Worm (Caenorhabditis elegans): Measurements from ENCODE around the gene lec-4.
A peak's percentile ranks its signal among the peaks of the same experiment; 100 is the strongest.

Gene lec-4

DNA sequence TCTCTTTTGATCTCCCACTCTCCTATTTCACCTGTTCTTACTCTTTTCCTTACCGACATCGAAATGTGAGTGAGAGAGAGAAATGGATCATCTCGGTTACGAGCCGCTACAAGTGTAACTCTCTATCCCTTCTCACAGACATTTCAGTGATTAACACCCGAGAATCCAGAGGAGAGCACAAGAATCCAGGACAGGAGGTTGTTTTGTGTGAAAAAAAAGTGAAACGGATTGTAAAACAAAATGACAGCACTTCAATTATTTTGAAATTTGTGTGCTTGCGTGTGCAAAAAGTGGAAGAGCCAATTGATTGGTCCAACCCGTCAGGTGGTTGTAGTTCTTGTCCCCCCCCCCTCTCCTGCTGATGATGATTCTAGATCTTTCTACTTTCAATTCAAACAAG, 9.7 kb upstream of the lec-4 start:
- TF ChIP-seq daf-16 (GFP tag; optimal IDR thresholded peaks at IDR 0.05) = peak in 1 of 2 experiments; percentile 84
- TF ChIP-seq daf-16 (tag; optimal IDR thresholded peaks at IDR 0.05) = no peak
- peak; percentile 24 for TF ChIP-seq nhr-28 (tag; optimal IDR thresholded peaks at IDR 0.05)
- TF ChIP-seq nhr-42 (GFP tag; IDR thresholded peaks at IDR 0.05) = no peak
- peak; percentile 46 for TF ChIP-seq hlh-11 (tag; optimal IDR thresholded peaks at IDR 0.05)
- no peak for TF ChIP-seq dpl-1 (GFP tag; optimal IDR thresholded peaks at IDR 0.05)
- TF ChIP-seq saeg-2 (GFP tag; IDR thresholded peaks at IDR 0.05) = no peak
- no peak for TF ChIP-seq Y48G9A.11 (GFP tag; IDR thresholded peaks at IDR 0.05)
- peak; percentile 23 for TF ChIP-seq hlh-30 (tag; optimal IDR thresholded peaks at IDR 0.05; ENCODE audit: insufficient read depth)
- TF ChIP-seq nhr-11 (tag; optimal IDR thresholded peaks at IDR 0.05) = peak; percentile 73
- peak; percentile 94 for TF ChIP-seq aha-1 (tag)

DNA sequence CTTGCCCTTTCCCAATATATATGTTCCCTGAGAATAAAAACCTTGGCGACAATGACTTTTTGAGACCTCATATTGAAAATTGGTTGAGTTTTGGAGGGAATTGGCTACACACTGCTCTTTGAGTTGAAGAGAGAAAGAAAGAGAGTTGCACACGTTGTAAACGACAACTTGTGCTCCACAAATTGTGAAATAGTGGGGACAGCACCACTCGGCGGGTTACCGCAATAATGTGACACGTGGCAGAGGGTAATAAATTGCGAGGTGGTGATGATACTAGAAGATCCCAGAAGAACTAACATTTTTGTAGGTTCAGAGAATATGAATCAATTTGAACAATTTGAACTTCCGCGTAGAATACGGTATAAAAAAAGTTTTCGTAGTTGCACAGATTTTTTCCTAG, 8.7 kb upstream of the lec-4 start:
- TF ChIP-seq daf-16 (GFP tag; optimal IDR thresholded peaks at IDR 0.05) (peak in 1 of 2 experiments; percentile 11), daf-16 (tag; optimal IDR thresholded peaks at IDR 0.05) (no peak), aha-1 (tag) (peak; percentile 78), hlh-30 (tag; optimal IDR thresholded peaks at IDR 0.05; ENCODE audit: insufficient read depth) (peak; percentile 50), aly-2 (tag; optimal IDR thresholded peaks at IDR 0.05) (no peak), nhr-10 (tag; optimal IDR thresholded peaks at IDR 0.05) (no peak), mxl-3 (GFP tag; optimal IDR thresholded peaks at IDR 0.05) (peak; percentile 42), nhr-28 (tag; optimal IDR thresholded peaks at IDR 0.05) (peak; percentile 21), nhr-11 (tag; optimal IDR thresholded peaks at IDR 0.05) (peak; percentile 68), unc-62 (GFP tag; optimal IDR thresholded peaks at IDR 0.05 in 1 of 2) (peak in 1 of 2 experiments; percentile 62), unc-62 (tag; optimal IDR thresholded peaks at IDR 0.05) (no peak)

DNA sequence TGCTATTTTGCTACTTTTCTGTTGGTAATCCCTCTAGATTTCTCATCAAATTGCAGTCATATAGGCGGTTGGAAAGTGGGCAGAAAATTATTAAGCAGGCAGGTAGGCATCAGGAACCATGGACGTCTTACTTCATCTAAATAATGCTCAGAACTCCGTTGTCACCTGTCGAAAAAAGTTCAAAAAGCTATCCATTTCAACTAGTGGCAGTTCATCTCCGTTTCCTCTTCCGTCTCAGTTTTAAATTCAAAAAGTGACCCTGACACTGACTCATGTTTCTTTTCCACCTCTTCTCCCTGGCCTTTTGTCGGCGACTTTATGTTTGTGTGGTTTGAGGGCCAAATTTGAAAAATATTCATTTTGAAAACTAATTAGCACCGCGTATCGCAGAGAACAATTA, 1.4 kb upstream of the lec-4 start:
- peak in 1 of 2 experiments; percentile 98 for TF ChIP-seq unc-62 (GFP tag; optimal IDR thresholded peaks at IDR 0.05 in 1 of 2)
- TF ChIP-seq unc-62 (tag; optimal IDR thresholded peaks at IDR 0.05) = no peak
- no peak for TF ChIP-seq mxl-3 (GFP tag; optimal IDR thresholded peaks at IDR 0.05)

DNA sequence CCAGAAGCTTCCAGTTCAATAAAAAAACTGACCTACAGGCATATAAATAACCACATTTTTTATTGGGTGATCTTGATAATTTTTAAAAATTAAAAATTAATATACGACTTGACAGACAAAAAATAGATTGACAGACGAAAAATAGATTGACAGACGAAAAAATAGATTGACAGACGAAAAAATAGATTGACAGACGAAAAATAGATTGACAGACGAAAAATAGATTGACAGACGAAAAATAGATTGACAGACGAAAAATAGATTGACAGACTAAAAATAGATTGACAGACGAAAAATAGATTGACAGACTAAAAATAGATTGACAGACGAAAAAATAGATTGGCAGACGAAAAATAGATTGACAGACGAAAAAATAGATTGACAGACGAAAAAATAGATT, 2.8 kb downstream of the lec-4 start:
- peak; percentile 42 for TF ChIP-seq set-16 (GFP tag; IDR thresholded peaks at IDR 0.05)

DNA sequence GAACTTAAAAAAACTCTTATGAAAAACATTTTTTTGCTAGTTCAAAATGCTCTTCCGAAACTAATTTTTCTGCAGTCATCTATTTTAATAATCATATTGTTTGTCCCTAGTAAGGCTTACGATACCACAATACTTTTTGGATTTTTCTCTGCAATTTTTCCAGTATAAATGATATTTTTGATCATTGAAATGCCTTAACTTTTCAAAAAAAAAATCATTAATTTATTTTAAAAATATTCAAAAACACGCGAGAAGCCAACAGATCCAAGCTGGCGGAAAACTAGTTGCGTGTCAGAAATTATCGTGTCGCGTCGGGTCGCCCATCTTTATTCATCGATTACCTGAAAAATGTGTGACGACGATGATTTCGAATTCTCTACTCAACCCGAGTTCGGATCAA, 4.9 kb downstream of the lec-4 start, which contains the start of gene gmeb-3:
TSS of gene gmeb-3 (plus strand) at position 301 of the 400 bp plus-strand sequence.
- TF ChIP-seq daf-12 (tag; optimal IDR thresholded peaks at IDR 0.05) (no peak), ces-1 (GFP tag; optimal IDR thresholded peaks at IDR 0.05) (no peak), zfp-3 (GFP tag; conservative IDR thresholded peaks at IDR 0.05) (no peak), nhr-11 (tag; optimal IDR thresholded peaks at IDR 0.05) (no peak), daf-8 (GFP tag; IDR thresholded peaks at IDR 0.05) (no peak), ceh-44 (GFP tag; IDR thresholded peaks at IDR 0.05) (no peak), ztf-11 (tag; optimal IDR thresholded peaks at IDR 0.05) (no peak), zag-1 (tag; optimal IDR thresholded peaks at IDR 0.05) (no peak), ceh-82 (tag; optimal IDR thresholded peaks at IDR 0.05) (no peak), nhr-41 (GFP tag; IDR thresholded peaks at IDR 0.05) (no peak), hmg-1.1 (GFP tag; IDR thresholded peaks at IDR 0.05) (no peak), ZK337.2 (GFP tag; IDR thresholded peaks at IDR 0.05) (no peak)

DNA sequence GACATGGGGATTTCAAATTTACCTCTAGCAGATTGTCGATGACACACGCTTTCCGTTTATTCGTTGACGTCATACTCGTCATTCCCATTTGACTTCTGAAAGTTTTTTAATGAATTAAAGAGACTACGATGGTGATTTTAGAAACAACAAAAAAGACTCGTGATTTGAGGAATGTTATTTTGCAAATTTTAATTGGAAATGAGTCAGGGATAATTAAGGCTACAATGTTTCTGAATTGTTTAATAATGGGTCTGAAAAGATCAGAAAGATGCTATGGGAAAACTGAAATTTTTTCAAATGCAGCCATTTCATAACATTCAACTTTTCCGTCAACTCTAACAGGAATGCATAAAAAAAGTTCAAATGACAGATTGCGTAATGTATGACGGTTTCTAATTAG, 7.7 kb downstream of the lec-4 start, which contains the start of gene C44F1.1:
TSS of gene C44F1.1 (minus strand) at position 101 of the 400 bp plus-strand sequence.
- TF ChIP-seq nhr-76 (tag; optimal IDR thresholded peaks at IDR 0.05) = no peak
- no peak for TF ChIP-seq ceh-20 (GFP tag; IDR thresholded peaks at IDR 0.05)
- TF ChIP-seq aha-1 (tag) = peak; percentile 10
- TF ChIP-seq tag-97 (GFP tag; IDR thresholded peaks at IDR 0.05) = no peak
- TF ChIP-seq ceh-28 (tag; optimal IDR thresholded peaks at IDR 0.05) = no peak
- no peak for TF ChIP-seq lin-15B (tag; optimal IDR thresholded peaks at IDR 0.05)
- TF ChIP-seq ceh-32 (tag; optimal IDR thresholded peaks at IDR 0.05; ENCODE audit: poor library complexity) = no peak

Measured in whole organism, L4 larva.